Fruit fly (Drosophila melanogaster) whole organism, pupa: ENCODE measurements around the gene CG45488.
A peak's percentile ranks its signal among the peaks of the same experiment; 100 is the strongest.
"Not testable (repeated sequence)": the region's sequence is repeated elsewhere in the genome, so short reads cannot be mapped to it uniquely, and the experiment has no call there.

Source experiments
- CG10348 ChIP-seq: fragments of 200-800 bp; sonication (Bioruptor generic); IDR thresholded peaks from 2 replicates; pipeline ENCODE4 v1.3.6; 2022; ENCODE audit warnings: missing biosample characterization, missing genetic modification characterization
- CG12605 ChIP-seq: fragments of 200-800 bp; sonication (Bioruptor generic); IDR thresholded peaks from 2 replicates; pipeline ENCODE4 v1.3.6; 2022; ENCODE audit warnings: missing biosample characterization, missing genetic modification characterization
- CG13204 ChIP-seq: fragments of 200-800 bp; sonication (Bioruptor generic); optimal IDR thresholded peaks from 2 replicates; lab custom pipeline; 2018; ENCODE audit warnings: missing biosample characterization, mild to moderate bottlenecking, missing genetic modification characterization, moderate library complexity
- CG14655 ChIP-seq: fragments of 200-800 bp; sonication (Bioruptor generic); optimal IDR thresholded peaks from 3 replicates; lab custom pipeline; 2017; ENCODE audit warnings: mild to moderate bottlenecking, missing biosample characterization, missing genetic modification reagents, missing genetic modification characterization
- CG17806 ChIP-seq: fragments of 200-800 bp; sonication (Bioruptor generic); optimal IDR thresholded peaks from 2 replicates; lab custom pipeline; 2018; ENCODE audit warnings: missing biosample characterization, mild to moderate bottlenecking, missing genetic modification characterization, moderate library complexity
- CG32121 ChIP-seq: fragments of 200-800 bp; sonication (Bioruptor generic); IDR thresholded peaks from 2 replicates; pipeline ENCODE4 v1.3.6; 2022; ENCODE audit warnings: missing biosample characterization, missing genetic modification characterization
- CG34367 ChIP-seq: fragments of 200-800 bp; sonication (Bioruptor generic); optimal IDR thresholded peaks from 2 replicates; lab custom pipeline; 2018; ENCODE audit warnings: missing biosample characterization, mild to moderate bottlenecking, missing genetic modification characterization
- CG4496 ChIP-seq: fragments of 200-800 bp; sonication (Bioruptor generic); IDR thresholded peaks from 3 replicates; pipeline ENCODE4 v1.3.6; 2022; ENCODE audit warnings: missing biosample characterization, missing genetic modification characterization
- CG8301 ChIP-seq: fragments of 200-800 bp; sonication (Bioruptor generic); optimal IDR thresholded peaks from 2 replicates; lab custom pipeline; 2018; ENCODE audit warnings: missing biosample characterization, mild to moderate bottlenecking, missing genetic modification characterization
- CG9948 ChIP-seq: fragments of 200-800 bp; sonication (Bioruptor generic); optimal IDR thresholded peaks from 2 replicates; lab custom pipeline; 2018; ENCODE audit warnings: missing biosample characterization, mild to moderate bottlenecking, missing genetic modification characterization, moderate library complexity
- D1 ChIP-seq: fragments of 200-800 bp; sonication (Bioruptor generic); optimal IDR thresholded peaks from 2 replicates; lab custom pipeline; 2018; ENCODE audit warnings: missing biosample characterization, mild to moderate bottlenecking, missing genetic modification characterization, moderate library complexity
- EcR ChIP-seq: fragments of 200-800 bp; sonication (Bioruptor generic); optimal IDR thresholded peaks from 3 replicates; lab custom pipeline; 2019; ENCODE audit warnings: missing biosample characterization, missing genetic modification characterization, mild to moderate bottlenecking, moderate library complexity, missing genetic modification reagents
- Ets98B ChIP-seq: fragments of 200-800 bp; sonication (Bioruptor generic); IDR thresholded peaks from 2 replicates; pipeline ENCODE4 v1.3.6; 2022; ENCODE audit warnings: missing biosample characterization, missing genetic modification characterization
- Pif1A ChIP-seq: fragments of 200-800 bp; sonication (Bioruptor generic); optimal IDR thresholded peaks from 3 replicates; lab custom pipeline; 2016; ENCODE audit warnings: missing biosample characterization, missing genetic modification characterization
- Pif1B ChIP-seq: fragments of 200-800 bp; sonication (Bioruptor generic); optimal IDR thresholded peaks from 3 replicates; lab custom pipeline; 2016; ENCODE audit warnings: missing biosample characterization, missing genetic modification characterization
- Snoo ChIP-seq: fragments of 200-800 bp; sonication (Bioruptor generic); optimal IDR thresholded peaks from 3 replicates; lab custom pipeline; 2017; ENCODE audit warnings: missing biosample characterization, mild to moderate bottlenecking, missing genetic modification characterization, inconsistent platforms
- fd96Ca ChIP-seq: fragments of 200-800 bp; sonication (Bioruptor generic); IDR thresholded peaks from 3 replicates; pipeline ENCODE4 v1.3.6; 2022; ENCODE audit warnings: missing biosample characterization, missing genetic modification characterization
- gl ChIP-seq: fragments of 200-800 bp; sonication (Bioruptor generic); optimal IDR thresholded peaks from 2 replicates; lab custom pipeline; 2018; ENCODE audit warnings: missing biosample characterization, mild to moderate bottlenecking, missing genetic modification characterization

The CG45488 gene

DNA sequence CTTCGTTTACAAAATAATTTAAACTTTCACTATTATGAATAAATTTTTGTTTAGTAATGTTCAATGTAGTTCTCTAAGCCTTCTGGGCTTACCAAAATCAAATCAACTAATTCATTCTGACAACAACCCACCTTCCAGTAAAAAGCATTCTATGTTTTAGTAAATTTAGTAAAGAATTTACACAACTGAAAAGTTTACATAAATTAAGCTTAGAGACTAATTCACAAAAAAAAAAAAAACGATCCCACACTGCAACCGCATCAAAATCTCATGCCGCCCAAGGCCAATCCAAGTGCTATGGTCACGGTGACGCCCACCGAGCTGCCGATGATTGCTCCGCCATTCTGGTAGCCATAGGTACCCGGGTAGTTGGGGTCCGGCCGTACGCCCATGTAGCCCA, 28.5 kb upstream of the CG45488 start, which contains the start of gene CG45493:
CG45493 (minus strand) TSS at position 101 of the 400 bp plus-strand sequence.
- not testable (repeated sequence) for TF ChIP-seq CG4496 (GFP tag; lab: Robert Waterston, UW); CG8301 (tag; lab: Kevin White, UChicago); Pif1A (GFP tag; lab: Kevin White, UChicago)

DNA sequence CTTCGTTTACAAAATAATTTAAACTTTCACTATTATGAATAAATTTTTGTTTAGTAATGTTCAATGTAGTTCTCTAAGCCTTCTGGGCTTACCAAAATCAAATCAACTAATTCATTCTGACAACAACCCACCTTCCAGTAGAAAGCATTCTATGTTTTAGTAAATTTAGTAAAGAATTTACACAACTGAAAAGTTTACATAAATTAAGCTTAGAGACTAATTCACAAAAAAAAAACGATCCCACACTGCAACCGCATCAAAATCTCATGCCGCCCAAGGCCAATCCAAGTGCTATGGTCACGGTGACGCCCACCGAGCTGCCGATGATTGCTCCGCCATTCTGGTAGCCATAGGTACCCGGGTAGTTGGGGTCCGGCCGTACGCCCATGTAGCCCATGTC, 23.8 kb upstream of the CG45488 start, which contains the start of gene CG45492:
CG45492 (minus strand) TSS at position 101 of the 400 bp plus-strand sequence.
- TF ChIP-seq Ets98B; CG12605 (GFP tag; lab: Robert Waterston, UW); CG10348 (GFP tag; lab: Robert Waterston, UW): not testable (repeated sequence)
- TF ChIP-seq, all 21 proteins: peak for 0; not testable (repeated sequence) for 21

DNA sequence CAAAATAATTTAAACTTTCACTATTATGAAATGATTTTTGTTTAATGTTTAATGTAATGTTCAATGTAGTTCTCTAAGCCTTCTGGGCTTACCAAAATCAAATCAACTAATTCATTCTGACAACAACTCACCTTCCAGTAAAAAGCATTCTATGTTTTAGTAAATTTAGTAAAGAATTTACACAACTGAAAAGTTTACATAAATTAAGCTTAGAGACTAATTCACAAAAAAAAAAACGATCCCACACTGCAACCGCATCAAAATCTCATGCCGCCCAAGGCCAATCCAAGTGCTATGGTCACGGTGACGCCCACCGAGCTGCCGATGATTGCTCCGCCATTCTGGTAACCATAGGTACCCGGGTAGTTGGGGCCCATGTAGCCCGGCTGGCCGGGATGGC, 18.7 kb upstream of the CG45488 start, which contains the start of gene CG45491:
CG45491 (minus strand) TSS at position 101 of the 400 bp plus-strand sequence.
- not testable (repeated sequence) for TF ChIP-seq D1; gl (tag; lab: Kevin White, UChicago); CG13204 (GFP tag; lab: Kevin White, UChicago)

- TF ChIP-seq CG8301 (tag; lab: Kevin White, UChicago); EcR (GFP tag; lab: Kevin White, UChicago); Pif1A (GFP tag; lab: Kevin White, UChicago): not testable (repeated sequence)
Measured at dm6 chrX:19934194-19934593, 14.0 kb upstream of the CG45488 start, which contains the start of gene CG45490. TSS of gene CG45490 (minus strand) at chrX:19934294.

- not testable (repeated sequence) for TF ChIP-seq CG4496 (GFP tag; lab: Robert Waterston, UW); fd96Ca (GFP tag; lab: Robert Waterston, UW); CG13204 (GFP tag; lab: Kevin White, UChicago)
Measured at dm6 chrX:19929078-19929477, 8.8 kb upstream of the CG45488 start, which contains the start of gene CG45489. TSS of gene CG45489 (minus strand) at chrX:19929178.

DNA sequence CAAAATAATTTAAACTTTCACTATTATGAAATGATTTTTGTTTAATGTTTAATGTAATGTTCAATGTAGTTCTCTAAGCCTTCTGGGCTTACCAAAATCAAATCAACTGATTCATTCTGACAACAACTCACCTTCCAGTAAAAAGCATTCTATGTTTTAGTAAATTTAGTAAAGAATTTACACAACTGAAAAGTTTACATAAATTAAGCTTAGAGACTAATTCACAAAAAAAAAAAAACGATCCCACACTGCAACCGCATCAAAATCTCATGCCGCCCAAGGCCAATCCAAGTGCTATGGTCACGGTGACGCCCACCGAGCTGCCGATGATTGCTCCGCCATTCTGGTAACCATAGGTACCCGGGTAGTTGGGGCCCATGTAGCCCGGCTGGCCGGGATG, 5.1 kb downstream of the CG45488 start, which contains the start of gene CG45487:
CG45487 (minus strand) TSS at position 101 of the 400 bp plus-strand sequence.
- not testable (repeated sequence) for TF ChIP-seq CG14655; fd96Ca (GFP tag; lab: Robert Waterston, UW); EcR (GFP tag; lab: Kevin White, UChicago)
- TF ChIP-seq, all 21 proteins: peak for 0; not testable (repeated sequence) for 21

DNA sequence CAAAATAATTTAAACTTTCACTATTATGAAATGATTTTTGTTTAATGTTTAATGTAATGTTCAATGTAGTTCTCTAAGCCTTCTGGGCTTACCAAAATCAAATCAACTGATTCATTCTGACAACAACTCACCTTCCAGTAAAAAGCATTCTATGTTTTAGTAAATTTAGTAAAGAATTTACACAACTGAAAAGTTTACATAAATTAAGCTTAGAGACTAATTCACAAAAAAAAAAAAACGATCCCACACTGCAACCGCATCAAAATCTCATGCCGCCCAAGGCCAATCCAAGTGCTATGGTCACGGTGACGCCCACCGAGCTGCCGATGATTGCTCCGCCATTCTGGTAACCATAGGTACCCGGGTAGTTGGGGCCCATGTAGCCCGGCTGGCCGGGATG, 10.2 kb downstream of the CG45488 start, which contains the start of gene CG45486:
CG45486 (minus strand) TSS at position 101 of the 400 bp plus-strand sequence.
- not testable (repeated sequence) for TF ChIP-seq Snoo (tag; lab: Kevin White, UChicago); Ets98B; fd96Ca (GFP tag; lab: Robert Waterston, UW)

dm6 chrX:19899978-19900377, 20.3 kb downstream of the CG45488 start:
- TF ChIP-seq CG12605 (GFP tag; lab: Robert Waterston, UW) (no peak), CG4496 (GFP tag; lab: Robert Waterston, UW) (no peak), CG14655 (no peak), CG32121 (GFP tag; lab: Robert Waterston, UW) (no peak), CG10348 (GFP tag; lab: Robert Waterston, UW) (no peak), D1 (no peak), Pif1B (GFP tag; lab: Kevin White, UChicago) (no peak), Snoo (tag; lab: Kevin White, UChicago) (no peak), CG8301 (tag; lab: Kevin White, UChicago) (no peak), CG34367 (no peak), fd96Ca (GFP tag; lab: Robert Waterston, UW) (no peak), CG17806 (tag; lab: Kevin White, UChicago) (no peak), EcR (GFP tag; lab: Kevin White, UChicago) (no peak), CG9948 (tag; lab: Kevin White, UChicago) (no peak), Ets98B (no peak), CG13204 (GFP tag; lab: Kevin White, UChicago) (no peak)

- TF ChIP-seq EcR (GFP tag; lab: Kevin White, UChicago) (peak; percentile 2), CG32121 (GFP tag; lab: Robert Waterston, UW) (no peak)
Measured at dm6 chrX:19897991-19898473, 22.2 kb downstream of the CG45488 start.
